Fruit fly (Drosophila melanogaster): ENCODE data around the gene mRpL47.
A peak's percentile ranks its signal among the peaks of the same experiment; 100 is the strongest.

Gene mRpL47

DNA sequence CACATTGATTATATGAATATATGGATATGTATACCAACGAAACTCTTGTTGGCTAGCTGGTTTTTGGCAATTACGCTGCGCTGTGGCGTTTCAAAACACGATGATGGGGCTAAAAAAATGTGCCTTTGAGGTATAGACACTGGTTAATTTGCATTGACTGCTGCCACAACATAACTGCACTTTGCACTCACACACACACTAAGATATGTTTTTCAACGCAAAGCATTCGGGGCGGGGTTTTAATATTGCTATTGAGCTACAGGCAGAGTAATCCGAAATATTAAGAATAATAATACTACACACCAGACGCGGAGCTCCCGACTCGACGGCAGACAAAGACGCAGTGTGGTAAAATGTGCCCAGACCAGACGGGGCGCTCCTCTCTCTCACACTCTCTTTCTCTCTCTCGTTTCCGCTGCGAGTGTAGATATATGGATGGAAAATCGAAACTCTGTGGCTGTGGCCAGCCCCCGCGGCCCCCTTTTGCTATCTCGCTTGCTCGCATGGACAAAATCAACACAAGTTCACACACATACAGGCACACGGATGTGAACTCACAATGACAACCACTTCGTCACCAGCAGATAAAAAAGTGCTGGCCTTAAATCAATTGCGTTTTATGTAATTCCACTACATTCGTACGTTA, 35.4 kb upstream of the mRpL47 start (continued):
- no peak for TF ChIP-seq gsb-n (tag; optimal IDR thresholded peaks at IDR 0.05)
- TF ChIP-seq croc (GFP tag; conservative IDR thresholded peaks at IDR 0.05), result no peak
- no peak for TF ChIP-seq CG13287 (GFP tag; IDR thresholded peaks at IDR 0.05; ENCODE audit: partially characterized antibody)
- TF ChIP-seq pfk (GFP tag; optimal IDR thresholded peaks at IDR 0.05), result peak; percentile 63
- TF ChIP-seq Doc2 (GFP tag; IDR thresholded peaks at IDR 0.05), result no peak
- peak; percentile 4 for TF ChIP-seq Ets97D (GFP tag; optimal IDR thresholded peaks at IDR 0.05)
- peak; percentile 72 for TF ChIP-seq ash1 (GFP tag; optimal IDR thresholded peaks at IDR 0.05)
- peak in 1 of 2 experiments; percentile 12 for TF ChIP-seq insv (GFP tag; optimal IDR thresholded peaks at IDR 0.05)
- peak; percentile 21 for TF ChIP-seq mam (GFP tag; optimal IDR thresholded peaks at IDR 0.05)
- TF ChIP-seq CG33213 (GFP tag; optimal IDR thresholded peaks at IDR 0.05), result peak; percentile 23
- no peak for TF ChIP-seq Aef1 (GFP tag; IDR thresholded peaks at IDR 0.05)
- peak; percentile 69 for TF ChIP-seq ERR (GFP tag; optimal IDR thresholded peaks at IDR 0.05)
- no peak for TF ChIP-seq HLH4C (GFP tag; IDR thresholded peaks at IDR 0.05; ENCODE audit: partially characterized antibody)
- peak; percentile 22 for TF ChIP-seq CG18476 (GFP tag; optimal IDR thresholded peaks at IDR 0.05)
- peak; percentile 54 for TF ChIP-seq CG1233 (GFP tag; optimal IDR thresholded peaks at IDR 0.05)
- no peak for TF ChIP-seq gsb (GFP tag; IDR thresholded peaks at IDR 0.05)
- peak; percentile 27 for TF ChIP-seq Sry-δ (GFP tag; optimal IDR thresholded peaks at IDR 0.05)
- TF ChIP-seq CG31224 (GFP tag; IDR thresholded peaks at IDR 0.05), result no peak
- peak; percentile 73 for TF ChIP-seq wek (GFP tag; optimal IDR thresholded peaks at IDR 0.05)
- peak in 1 of 2 experiments; percentile 9 for TF ChIP-seq bsh (GFP tag; optimal IDR thresholded peaks at IDR 0.05)
- no peak for TF ChIP-seq CG11504 (tag; optimal IDR thresholded peaks at IDR 0.05)
- no peak for TF ChIP-seq chinmo (GFP tag; IDR thresholded peaks at IDR 0.05; ENCODE audit: partially characterized antibody)
- no peak for TF ChIP-seq CG7745 (tag; optimal IDR thresholded peaks at IDR 0.05)
- TF ChIP-seq inv (GFP tag; IDR thresholded peaks at IDR 0.05; ENCODE audit: partially characterized antibody), result no peak
- peak; percentile 49 for TF ChIP-seq run (tag; optimal IDR thresholded peaks at IDR 0.05)
- TF ChIP-seq CG12659 (GFP tag; optimal IDR thresholded peaks at IDR 0.05), result peak; percentile 43
- peak; percentile 68 for TF ChIP-seq lab (GFP tag; optimal IDR thresholded peaks at IDR 0.05)
- TF ChIP-seq Camta (GFP tag; optimal IDR thresholded peaks at IDR 0.05), result peak; percentile 46
- peak; percentile 6 for TF ChIP-seq tx (GFP tag; optimal IDR thresholded peaks at IDR 0.05)
- no peak for TF ChIP-seq CG1602 (GFP tag; optimal IDR thresholded peaks at IDR 0.05)
- peak; percentile 5 for TF ChIP-seq CG18619 (GFP tag; optimal IDR thresholded peaks at IDR 0.05)
- peak; percentile 50 for TF ChIP-seq Asciz (GFP tag; optimal IDR thresholded peaks at IDR 0.05)
- peak; percentile 62 for TF ChIP-seq CG12219 (GFP tag; optimal IDR thresholded peaks at IDR 0.05)
- TF ChIP-seq CG34376 (GFP tag; optimal IDR thresholded peaks at IDR 0.05), result peak; percentile 96
- TF ChIP-seq Lpt (GFP tag; optimal IDR thresholded peaks at IDR 0.05), result no peak
- peak; percentile 63 for TF ChIP-seq CG3281 (GFP tag; optimal IDR thresholded peaks at IDR 0.05)
- peak; percentile 43 for TF ChIP-seq nerfin-1 (tag; optimal IDR thresholded peaks at IDR 0.05)
- peak; percentile 72 for TF ChIP-seq CG15514 (GFP tag; optimal IDR thresholded peaks at IDR 0.05)
- TF ChIP-seq fd64A (GFP tag; optimal IDR thresholded peaks at IDR 0.05), result peak; percentile 65
- peak in 1 of 2 experiments; percentile 83 for TF ChIP-seq Eip74EF (GFP tag; optimal IDR thresholded peaks at IDR 0.05)
- TF ChIP-seq CG13624 (GFP tag; optimal IDR thresholded peaks at IDR 0.05), result peak; percentile 74
- peak; percentile 4 for TF ChIP-seq CG15269 (tag; optimal IDR thresholded peaks at IDR 0.05)
- no peak for TF ChIP-seq CG7786 (GFP tag; optimal IDR thresholded peaks at IDR 0.05)
- TF ChIP-seq Gug (GFP tag; IDR thresholded peaks at IDR 0.05), result no peak
- peak; percentile 5 for TF ChIP-seq CG3995 (GFP tag; optimal IDR thresholded peaks at IDR 0.05)
- peak; percentile 3 for TF ChIP-seq ac (GFP tag; optimal IDR thresholded peaks at IDR 0.05)
- TF ChIP-seq vfl (GFP tag; optimal IDR thresholded peaks at IDR 0.05), result no peak
- peak; percentile 80 for TF ChIP-seq CG12769 (tag; optimal IDR thresholded peaks at IDR 0.05)
- TF ChIP-seq Fer1 (GFP tag; optimal IDR thresholded peaks at IDR 0.05), result peak; percentile 82
